Worm (Caenorhabditis elegans) whole organism, L1 larva: ENCODE data around the gene F54D5.15.

ENCODE experiments used
- C16A3.4 ChIP-seq: fragments of 150-350 bp; optimal IDR thresholded peaks from 2 replicates; lab custom pipeline; 2014; ENCODE audit warnings: missing biosample characterization, missing genetic modification characterization
- aly-2 ChIP-seq: fragments of 150-350 bp; optimal IDR thresholded peaks from 2 replicates; lab custom pipeline; 2014; ENCODE audit warnings: missing biosample characterization, missing genetic modification characterization
- ama-1 ChIP-seq: fragments of 150-350 bp; optimal IDR thresholded peaks from 2 replicates; lab custom pipeline; 2014
- blmp-1 ChIP-seq: fragments of 150-350 bp; optimal IDR thresholded peaks from 2 replicates; lab custom pipeline; 2014; ENCODE audit warnings: missing biosample characterization, missing genetic modification characterization
- ceh-8 ChIP-seq: fragments of 200-800 bp; sonication (Bioruptor generic); optimal IDR thresholded peaks from 2 replicates; lab custom pipeline; 2018; ENCODE audit warnings: mild to moderate bottlenecking, missing genetic modification characterization, moderate library complexity, missing compliant biosample characterization
- ceh-82 ChIP-seq, 3 experiments: fragments of 150-350 bp in 1 of 3; sonication (generic microtip) in 2 of 3; optimal IDR thresholded peaks; 2 replicates each; lab custom pipeline; 2014 to 2017; ENCODE audit warnings: missing biosample characterization in 3 of 3, missing genetic modification characterization in 3 of 3
- ceh-88 ChIP-seq: fragments of 200-800 bp; sonication (Bioruptor generic); IDR thresholded peaks from 2 replicates; pipeline ENCODE4 v1.3.6; 2022; ENCODE audit warnings: missing genetic modification characterization, missing compliant biosample characterization
- dpl-1 ChIP-seq, 3 experiments: fragments of 150-350 bp in 2 of 3; sonication (generic microtip) in 1 of 3; optimal IDR thresholded peaks; 2 replicates each; lab custom pipeline; 2014 to 2017; ENCODE audit warnings: missing biosample characterization in 3 of 3, missing genetic modification characterization in 3 of 3, missing genetic modification reagents in 3 of 3
- dsc-1 ChIP-seq: sonication (generic microtip); optimal IDR thresholded peaks from 2 replicates; lab custom pipeline; 2016; ENCODE audit warnings: mild to moderate bottlenecking, missing genetic modification characterization, missing compliant biosample characterization
- efl-1 ChIP-seq, 4 experiments: fragments of 150-350 bp; optimal IDR thresholded peaks in 3 of 4; peaks in 1 of 4; 1 replicate in 1 of 4; 2 replicates in 3 of 4; lab custom pipeline; 2014; ENCODE audit warnings: missing biosample characterization in 2 of 4, missing genetic modification characterization in 2 of 4, missing genetic modification reagents in 2 of 4
- efl-3 ChIP-seq: fragments of 200-800 bp; sonication (Bioruptor generic); optimal IDR thresholded peaks from 2 replicates; lab custom pipeline; 2018; ENCODE audit warnings: mild to moderate bottlenecking, missing genetic modification characterization, missing compliant biosample characterization
- egl-27 ChIP-seq, 2 experiments: fragments of 150-350 bp in 1 of 2; sonication (generic microtip); optimal IDR thresholded peaks; 3 replicates each; lab custom pipeline; 2017 to 2018; ENCODE audit warnings: missing biosample characterization in 2 of 2, missing genetic modification characterization in 2 of 2, missing genetic modification reagents in 2 of 2
- fkh-4 ChIP-seq: sonication (generic microtip); optimal IDR thresholded peaks from 2 replicates; lab custom pipeline; 2016; ENCODE audit warnings: missing compliant biosample characterization, missing genetic modification characterization, borderline replicate concordance
- fkh-8 ChIP-seq: sonication (generic microtip); optimal IDR thresholded peaks from 2 replicates; lab custom pipeline; 2016; ENCODE audit warnings: mild to moderate bottlenecking, missing genetic modification characterization, missing compliant biosample characterization
- fos-1 ChIP-seq: fragments of 150-350 bp; optimal IDR thresholded peaks from 2 replicates; lab custom pipeline; 2014; ENCODE audit warnings: missing biosample characterization, missing genetic modification characterization
- hpl-2 ChIP-seq: fragments of 150-350 bp; optimal IDR thresholded peaks from 2 replicates; lab custom pipeline; 2014; ENCODE audit warnings: missing biosample characterization, missing genetic modification reagents, missing genetic modification characterization
- irx-1 ChIP-seq: sonication (generic microtip); optimal IDR thresholded peaks from 2 replicates; lab custom pipeline; 2016; ENCODE audit warnings: missing genetic modification characterization, missing compliant biosample characterization
- lsy-2 ChIP-seq, 2 experiments: fragments of 150-350 bp; optimal IDR thresholded peaks; 2 replicates each; lab custom pipeline; 2014; ENCODE audit warnings: missing biosample characterization in 2 of 2, missing genetic modification characterization in 2 of 2
- mab-9 ChIP-seq: fragments of 200-800 bp; sonication (Bioruptor generic); IDR thresholded peaks from 2 replicates; pipeline ENCODE4 v1.3.6; 2022; ENCODE audit warnings: missing genetic modification reagents, missing genetic modification characterization, missing compliant biosample characterization
- mdl-1 ChIP-seq, 2 experiments: fragments of 150-350 bp; optimal IDR thresholded peaks; 2 replicates each; lab custom pipeline; 2014 to 2017; ENCODE audit warnings: missing biosample characterization in 2 of 2, missing genetic modification characterization in 2 of 2, inconsistent platforms in 1 of 2
- nhr-12 ChIP-seq: sonication (generic microtip); optimal IDR thresholded peaks from 2 replicates; lab custom pipeline; 2017; ENCODE audit warnings: missing biosample characterization, missing genetic modification characterization
- nhr-19 ChIP-seq: fragments of 200-800 bp; sonication (Bioruptor generic); conservative IDR thresholded peaks from 2 replicates; pipeline ENCODE4 v1.3.6; 2022; ENCODE audit warnings: missing genetic modification characterization, missing compliant biosample characterization
- nhr-28 ChIP-seq: fragments of 150-350 bp; optimal IDR thresholded peaks from 2 replicates; lab custom pipeline; 2014; ENCODE audit warnings: missing biosample characterization, missing genetic modification characterization
- nhr-84 ChIP-seq: sonication (generic microtip); optimal IDR thresholded peaks from 2 replicates; lab custom pipeline; 2017; ENCODE audit warnings: missing biosample characterization, missing genetic modification characterization
- nhr-85 ChIP-seq: sonication (generic microtip); peaks from one replicate; lab custom pipeline; 2016; ENCODE audit warnings: missing genetic modification characterization, inconsistent platforms, missing compliant biosample characterization
- pag-3 ChIP-seq: sonication (generic microtip); optimal IDR thresholded peaks from 2 replicates; lab custom pipeline; 2017; ENCODE audit warnings: missing genetic modification characterization, mild to moderate bottlenecking, missing compliant biosample characterization, antibody characterized with exemption, borderline replicate concordance; ENCODE audit not compliant: insufficient read depth
- rnt-1 ChIP-seq: sonication (generic microtip); optimal IDR thresholded peaks from 2 replicates; lab custom pipeline; 2016; ENCODE audit warnings: mild to moderate bottlenecking, missing genetic modification characterization, moderate library complexity, missing compliant biosample characterization
- snpc-4 ChIP-seq: fragments of 150-350 bp; optimal IDR thresholded peaks from 2 replicates; lab custom pipeline; 2014; ENCODE audit warnings: missing biosample characterization, missing genetic modification characterization
- snu-23 ChIP-seq: sonication (generic microtip); optimal IDR thresholded peaks from 2 replicates; lab custom pipeline; 2016; ENCODE audit warnings: missing genetic modification characterization, missing compliant biosample characterization
- sox-4 ChIP-seq: sonication (generic microtip); optimal IDR thresholded peaks from 2 replicates; lab custom pipeline; 2016; ENCODE audit warnings: missing genetic modification characterization, missing compliant biosample characterization
- sup-37 ChIP-seq: fragments of 200-800 bp; sonication (Bioruptor generic); optimal IDR thresholded peaks from 2 replicates; lab custom pipeline; 2018; ENCODE audit warnings: mild to moderate bottlenecking, missing genetic modification characterization, missing compliant biosample characterization
- unc-30 ChIP-seq: sonication (generic microtip); optimal IDR thresholded peaks from 2 replicates; lab custom pipeline; 2017; ENCODE audit warnings: missing biosample characterization, missing genetic modification characterization
- unc-62 ChIP-seq: fragments of 150-350 bp; optimal IDR thresholded peaks from 2 replicates; lab custom pipeline; 2014; ENCODE audit warnings: missing biosample characterization, missing genetic modification reagents, missing genetic modification characterization
- unc-86 ChIP-seq: sonication (generic microtip); optimal IDR thresholded peaks from 2 replicates; lab custom pipeline; 2016; ENCODE audit warnings: missing genetic modification characterization, missing compliant biosample characterization
- vab-15 ChIP-seq: sonication (generic microtip); optimal IDR thresholded peaks from 2 replicates; lab custom pipeline; 2017; ENCODE audit warnings: missing genotype, mild to moderate bottlenecking, missing genetic modification characterization, missing compliant biosample characterization
- xbp-1 ChIP-seq: sonication (generic microtip); optimal IDR thresholded peaks from 2 replicates; lab custom pipeline; 2016; ENCODE audit warnings: missing genetic modification characterization, missing compliant biosample characterization
- zag-1 ChIP-seq: fragments of 150-350 bp; optimal IDR thresholded peaks from 2 replicates; lab custom pipeline; 2014; ENCODE audit warnings: missing biosample characterization, missing genetic modification characterization
- ztf-11 ChIP-seq, 2 experiments: sonication (generic microtip); optimal IDR thresholded peaks; 2 replicates each; lab custom pipeline; 2016 to 2017; ENCODE audit warnings: missing genetic modification characterization in 2 of 2, missing biosample characterization in 1 of 2, missing compliant biosample characterization in 1 of 2
- ztf-4 ChIP-seq: fragments of 150-350 bp; optimal IDR thresholded peaks from 2 replicates; lab custom pipeline; 2014; ENCODE audit warnings: missing biosample characterization, missing genetic modification characterization

F54D5.15 gene

DNA sequence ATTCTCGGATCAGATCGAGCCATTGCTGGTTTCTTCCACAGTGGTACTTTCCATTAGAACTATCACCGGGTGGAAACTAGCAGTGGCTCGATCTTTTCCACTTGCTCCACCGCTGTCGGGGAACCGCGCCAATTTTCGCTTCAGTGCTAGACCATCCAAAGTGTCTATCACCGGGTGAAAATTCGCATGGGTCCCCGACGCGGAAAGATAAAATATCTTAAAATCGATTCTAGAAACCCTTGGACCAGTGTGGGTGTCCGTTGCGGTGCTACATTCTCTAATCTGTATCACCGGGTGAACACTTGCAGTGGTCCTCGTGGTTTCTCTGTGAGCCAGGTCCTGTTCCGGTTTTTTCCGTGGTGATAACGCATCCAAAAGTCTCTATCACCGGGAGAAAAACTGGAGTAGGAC is 26.4 kb downstream of the F54D5.15 start:
- no peak for TF ChIP-seq ceh-88 (GFP tag; lab: Robert Waterston, UW)
- no peak for TF ChIP-seq sox-4 (tag; lab: Kevin White, UChicago)
- no peak for TF ChIP-seq unc-62 (GFP tag; lab: Kevin White, UChicago)
- no peak for TF ChIP-seq mab-9 (GFP tag; lab: Robert Waterston, UW)
- TF ChIP-seq ama-1 (lab: Kevin White, UChicago), result no peak
- no peak for TF ChIP-seq pag-3 (tag; lab: Kevin White, UChicago)

DNA sequence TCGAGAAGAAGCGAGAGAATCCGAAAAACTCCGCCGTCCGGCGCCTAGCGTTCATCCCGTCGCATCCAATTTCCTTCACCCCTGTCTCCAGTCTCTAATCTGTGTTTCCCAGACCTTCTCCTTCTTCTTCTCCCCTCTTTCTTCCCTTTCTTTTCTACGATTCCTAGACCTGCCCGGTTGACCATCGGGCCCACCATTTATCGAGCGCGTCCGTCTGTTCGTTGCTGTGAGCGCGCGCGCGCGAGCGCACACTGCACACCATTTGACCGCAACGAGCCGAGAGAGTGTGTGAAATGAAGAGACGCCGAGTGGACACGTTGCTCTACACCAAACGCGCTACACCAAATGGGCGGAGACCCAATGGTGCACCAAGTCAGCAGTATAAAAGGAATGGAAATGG is 26.9 kb downstream of the F54D5.15 start:
- no peak for TF ChIP-seq nhr-12 (tag; lab: Kevin White, UChicago)
- peak; percentile 28 for TF ChIP-seq blmp-1 (tag; lab: Kevin White, UChicago)

DNA sequence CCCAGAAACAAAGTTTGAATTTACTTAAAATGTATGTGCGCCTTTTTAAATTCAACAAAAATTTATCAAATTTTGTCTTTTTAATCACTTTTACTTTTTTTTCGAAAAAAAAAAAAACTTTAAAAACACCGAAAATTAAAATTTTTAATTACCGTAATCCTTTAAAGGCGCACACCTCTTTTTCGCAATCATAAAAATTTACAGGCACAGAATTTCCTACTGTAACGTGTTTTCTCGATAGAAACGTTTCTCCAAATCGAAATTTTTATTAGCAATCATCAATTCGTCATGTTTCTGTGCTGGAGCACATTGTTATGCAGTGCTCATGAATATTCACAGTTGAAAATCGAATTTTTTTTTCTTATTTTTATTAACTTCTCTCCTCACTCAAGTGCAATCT is 27.5 kb downstream of the F54D5.15 start:
- TF ChIP-seq unc-86 (tag; lab: Kevin White, UChicago), result no peak
- TF ChIP-seq ceh-8, result no peak
- no peak for TF ChIP-seq snu-23 (GFP tag; lab: Kevin White, UChicago)
- no peak for TF ChIP-seq snpc-4 (tag; lab: Kevin White, UChicago)
- TF ChIP-seq fkh-4 (tag; lab: Kevin White, UChicago), result no peak
- no peak for TF ChIP-seq egl-27 (tag; optimal IDR thresholded peaks at IDR 0.05; lab: Kevin White, UChicago)
- TF ChIP-seq ztf-4 (tag; lab: Kevin White, UChicago), result no peak
- no peak for TF ChIP-seq fos-1 (tag; lab: Kevin White, UChicago)
- no peak for TF ChIP-seq C16A3.4 (tag; lab: Kevin White, UChicago)
- no peak for TF ChIP-seq ztf-11 (tag; optimal IDR thresholded peaks at IDR 0.05; lab: Kevin White, UChicago)
- TF ChIP-seq unc-30, result no peak
- TF ChIP-seq dpl-1 (GFP tag; optimal IDR thresholded peaks at IDR 0.05; lab: Kevin White, UChicago), result no peak
- TF ChIP-seq zag-1 (tag; lab: Kevin White, UChicago), result no peak
- no peak for TF ChIP-seq fkh-8 (tag; lab: Kevin White, UChicago)
- no peak for TF ChIP-seq nhr-28 (tag; lab: Kevin White, UChicago)
- TF ChIP-seq xbp-1 (tag; lab: Kevin White, UChicago), result no peak
- TF ChIP-seq nhr-19 (GFP tag; lab: Robert Waterston, UW), result no peak
- TF ChIP-seq sox-4 (tag; lab: Kevin White, UChicago), result no peak
- TF ChIP-seq dsc-1, result no peak
- no peak for TF ChIP-seq rnt-1 (tag; lab: Kevin White, UChicago)
- TF ChIP-seq, all 84 proteins: peak for 0

DNA sequence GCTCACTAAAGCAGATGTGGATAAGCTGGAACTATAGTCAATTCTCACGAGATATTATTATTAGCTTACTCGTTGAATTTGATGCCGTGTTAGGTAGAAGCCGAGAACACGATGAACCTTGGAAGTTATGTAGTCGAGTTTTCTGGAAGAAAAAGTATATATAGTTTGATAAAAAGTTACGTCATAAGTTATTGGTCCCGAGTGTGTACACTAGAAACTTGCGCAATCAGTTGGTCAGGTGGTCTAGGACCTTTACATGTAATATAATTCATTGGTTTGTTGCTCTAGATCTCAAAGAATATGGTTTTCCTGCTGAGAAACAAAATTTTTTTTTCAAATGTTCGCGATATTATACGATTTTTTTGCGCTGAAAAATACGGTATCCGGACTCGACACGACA is 28.1 kb downstream of the F54D5.15 start:
- TF ChIP-seq aly-2 (tag; lab: Kevin White, UChicago) (no peak), efl-1 (optimal IDR thresholded peaks at IDR 0.05; lab: Kevin White, UChicago) (no peak), efl-1 (GFP tag; optimal IDR thresholded peaks at IDR 0.05 in 1 of 2; lab: Kevin White, UChicago) (peak in 1 of 2 experiments; percentile 82), ceh-82 (tag; optimal IDR thresholded peaks at IDR 0.05; lab: Kevin White, UChicago) (no peak), nhr-84 (tag; lab: Kevin White, UChicago) (no peak), nhr-12 (tag; lab: Kevin White, UChicago) (no peak)
- TF ChIP-seq, all 84 proteins: peak for 1

DNA sequence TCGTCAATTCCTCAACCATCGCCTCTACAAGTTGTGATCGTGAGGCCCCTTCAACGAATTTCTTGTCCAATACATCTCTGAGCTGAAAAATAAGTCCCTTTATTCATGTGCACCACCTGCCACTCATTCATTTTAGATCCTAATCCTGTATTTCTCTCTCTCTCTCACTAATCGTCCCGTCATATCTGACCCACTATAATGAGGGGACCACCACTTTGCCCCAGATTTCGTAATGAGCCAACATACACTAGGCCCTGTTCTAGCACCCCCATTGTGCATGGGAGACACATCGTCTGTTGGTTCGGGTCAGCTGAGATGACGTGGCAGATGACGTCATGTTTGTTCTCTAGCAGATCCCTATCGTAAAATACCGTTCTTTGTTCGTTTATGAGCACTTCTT is 28.6 kb downstream of the F54D5.15 start:
- no peak for TF ChIP-seq mdl-1 (tag; optimal IDR thresholded peaks at IDR 0.05; lab: Kevin White, UChicago)
- TF ChIP-seq irx-1 (tag; lab: Kevin White, UChicago), result no peak
- TF ChIP-seq zag-1 (tag; lab: Kevin White, UChicago), result no peak
- no peak for TF ChIP-seq hpl-2 (GFP tag; lab: Kevin White, UChicago)
- no peak for TF ChIP-seq sup-37 (GFP tag; lab: Kevin White, UChicago)
- no peak for TF ChIP-seq dpl-1 (GFP tag; optimal IDR thresholded peaks at IDR 0.05; lab: Kevin White, UChicago)
- no peak for TF ChIP-seq efl-3 (GFP tag; lab: Kevin White, UChicago)
- no peak for TF ChIP-seq nhr-12 (tag; lab: Kevin White, UChicago)
- no peak for TF ChIP-seq lsy-2 (tag; optimal IDR thresholded peaks at IDR 0.05; lab: Kevin White, UChicago)
- no peak for TF ChIP-seq vab-15 (tag; lab: Kevin White, UChicago)
- TF ChIP-seq nhr-85, result no peak
